Worm (Caenorhabditis elegans): Measurements from ENCODE around the gene mboa-6.

mboa-6 gene

DNA sequence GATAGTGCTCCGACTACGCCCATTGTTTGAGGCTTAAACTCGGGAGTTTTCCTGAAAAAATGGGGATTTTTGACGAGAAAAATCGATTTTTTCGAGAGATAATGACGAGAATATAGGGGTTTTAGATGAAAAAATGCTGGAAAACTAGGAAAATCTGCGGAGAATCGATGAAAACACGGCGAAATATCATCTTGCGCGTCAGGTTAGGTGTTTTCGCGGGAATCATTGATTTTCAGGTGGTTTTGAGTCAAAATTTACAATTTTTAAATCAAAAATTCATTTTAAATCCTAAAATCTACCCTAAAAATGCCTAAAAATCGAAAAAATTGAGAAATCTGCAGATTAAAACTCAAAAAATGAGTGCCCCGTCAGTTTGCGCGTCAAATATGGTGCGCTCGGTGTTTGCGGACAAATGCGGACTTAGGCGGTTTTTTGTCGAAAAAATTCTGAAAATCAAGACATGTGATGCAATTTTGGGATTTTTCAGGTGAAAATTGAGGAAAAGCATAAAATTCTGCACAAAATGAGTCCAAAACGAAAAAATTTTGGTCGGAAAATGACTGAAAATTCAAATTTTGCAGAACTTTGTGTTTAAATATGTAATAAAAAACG lies at the start of gene mboa-6:
Gene mboa-6 (minus strand): TSS at position 51 of the 612 bp plus-strand sequence.
- TF ChIP-seq dao-5 (tag; optimal IDR thresholded peaks at IDR 0.05) (no peak), W03F9.2 (tag; optimal IDR thresholded peaks at IDR 0.05) (no peak), him-1 (tag; optimal IDR thresholded peaks at IDR 0.05) (no peak)

DNA sequence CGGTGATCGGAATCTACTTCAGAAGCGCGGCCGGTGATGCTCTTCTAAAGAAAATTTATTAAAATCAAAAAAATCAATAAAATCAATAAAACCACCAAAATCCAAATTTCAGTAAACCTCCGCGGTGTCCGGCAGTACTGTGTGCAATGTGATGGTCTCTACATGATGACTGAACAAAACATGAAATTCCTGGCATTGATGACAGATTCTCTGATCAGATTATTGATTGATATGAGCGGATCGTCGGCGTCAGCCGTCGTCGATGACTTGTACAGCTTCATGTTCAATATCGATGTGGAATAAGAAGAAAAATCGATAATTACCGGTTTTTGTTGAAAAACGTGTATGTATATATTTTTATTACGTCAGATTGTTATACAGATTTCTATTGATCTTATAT lies 47.1 kb upstream of the mboa-6 start:
- TF ChIP-seq him-1 (tag; optimal IDR thresholded peaks at IDR 0.05) = no peak
- no peak for TF ChIP-seq W03F9.2 (tag; optimal IDR thresholded peaks at IDR 0.05)
- no peak for TF ChIP-seq dao-5 (tag; optimal IDR thresholded peaks at IDR 0.05)

ce11 chrIII:2008334-2008733 lies 46.6 kb upstream of the mboa-6 start:
- TF ChIP-seq W03F9.2 (tag; optimal IDR thresholded peaks at IDR 0.05) (no peak), dao-5 (tag; optimal IDR thresholded peaks at IDR 0.05) (no peak), him-1 (tag; optimal IDR thresholded peaks at IDR 0.05) (no peak)

DNA sequence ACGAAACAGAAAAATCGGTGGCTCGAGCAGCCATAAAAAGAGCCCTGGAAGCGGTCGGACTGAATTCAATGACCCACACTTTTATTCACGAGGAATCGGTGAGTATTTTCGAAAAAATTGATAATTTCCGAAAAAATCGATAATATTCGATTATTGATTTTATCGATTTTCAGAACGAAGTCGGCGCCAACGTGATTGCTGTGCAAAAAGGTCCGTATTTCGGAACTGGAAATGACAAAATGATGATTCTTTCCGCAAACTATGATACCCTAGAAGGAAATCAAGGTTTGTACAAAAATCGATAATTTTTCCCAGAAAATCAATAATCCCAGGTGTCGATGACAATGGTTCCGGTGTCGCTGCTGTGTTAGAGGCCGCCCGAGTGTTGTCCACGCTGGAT lies 45.2 kb upstream of the mboa-6 start:
- TF ChIP-seq W03F9.2 (tag; optimal IDR thresholded peaks at IDR 0.05) (no peak), him-1 (tag; optimal IDR thresholded peaks at IDR 0.05) (no peak), dao-5 (tag; optimal IDR thresholded peaks at IDR 0.05) (no peak)

ce11 chrIII:2005729-2006128 lies 44.0 kb upstream of the mboa-6 start, which contains the start of gene Y39A3B.1:
TSS of gene Y39A3B.1 (plus strand) at chrIII:2006029.
- TF ChIP-seq him-1 (tag; optimal IDR thresholded peaks at IDR 0.05) (no peak), dao-5 (tag; optimal IDR thresholded peaks at IDR 0.05) (no peak), W03F9.2 (tag; optimal IDR thresholded peaks at IDR 0.05) (no peak)

DNA sequence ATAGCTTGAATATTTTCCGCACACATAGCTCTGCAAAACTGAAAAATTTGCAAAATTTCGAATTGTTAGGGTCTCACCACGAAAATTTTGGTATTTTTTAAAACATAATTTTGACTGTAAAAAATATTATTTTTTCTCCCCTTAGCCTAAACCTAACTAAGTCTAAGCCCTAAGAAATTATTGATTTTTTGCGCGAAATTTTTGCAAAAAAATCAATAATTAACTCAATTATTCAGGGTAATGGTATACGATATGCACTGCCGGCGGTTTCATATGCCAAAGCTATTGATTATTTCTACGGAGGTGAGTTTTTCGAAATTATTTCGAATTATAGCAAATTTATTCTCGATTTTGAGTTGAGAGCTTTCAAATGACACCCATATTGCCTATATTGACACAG lies 39.5 kb upstream of the mboa-6 start:
- TF ChIP-seq him-1 (tag; optimal IDR thresholded peaks at IDR 0.05) (no peak), dao-5 (tag; optimal IDR thresholded peaks at IDR 0.05) (no peak), W03F9.2 (tag; optimal IDR thresholded peaks at IDR 0.05) (no peak)

DNA sequence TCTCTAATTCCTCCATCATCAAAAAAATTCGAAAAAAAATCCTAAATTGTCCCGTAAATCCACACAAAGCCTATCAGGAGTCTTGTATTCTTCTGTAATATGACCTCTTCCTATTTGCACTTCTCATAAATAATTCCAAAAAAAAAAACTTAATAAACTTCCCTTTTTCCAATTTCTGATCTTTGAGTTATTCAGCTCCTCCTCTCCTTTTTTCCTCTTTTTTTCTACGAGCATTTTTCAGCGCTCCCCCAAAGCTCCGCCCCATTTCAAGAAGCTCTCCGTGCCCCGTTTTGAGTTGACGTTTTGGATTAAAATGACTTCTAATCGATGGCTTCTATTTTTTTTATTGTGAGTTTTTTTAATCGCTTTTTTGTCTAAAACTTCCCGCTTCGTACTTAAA lies 35.8 kb upstream of the mboa-6 start, which contains the start of gene lgc-42:
Gene lgc-42 (plus strand): TSS at position 301 of the 400 bp plus-strand sequence.
- TF ChIP-seq dao-5 (tag; optimal IDR thresholded peaks at IDR 0.05) (no peak), W03F9.2 (tag; optimal IDR thresholded peaks at IDR 0.05) (no peak), him-1 (tag; optimal IDR thresholded peaks at IDR 0.05) (no peak)

DNA sequence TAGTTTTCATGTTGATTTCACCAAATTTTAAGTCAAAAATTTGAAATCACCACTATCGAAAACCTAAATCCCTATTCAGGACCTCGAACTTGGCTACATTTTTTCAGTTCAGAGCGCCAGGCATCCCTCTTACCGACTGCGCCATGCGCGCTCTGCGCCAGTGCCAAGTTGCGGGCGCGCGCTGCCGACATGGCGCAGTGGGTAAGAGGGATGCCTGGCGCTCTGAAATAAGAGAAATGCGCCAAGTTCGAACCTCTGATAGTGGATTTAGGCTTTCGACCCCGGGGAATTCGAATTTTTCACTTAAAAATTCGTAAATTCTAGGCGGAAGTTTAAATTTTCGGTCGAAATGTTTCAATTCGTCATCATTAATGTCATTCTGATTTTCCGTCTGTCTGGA lies 28.2 kb upstream of the mboa-6 start:
- no peak for TF ChIP-seq him-1 (tag; optimal IDR thresholded peaks at IDR 0.05)
- TF ChIP-seq W03F9.2 (tag; optimal IDR thresholded peaks at IDR 0.05) = no peak
- no peak for TF ChIP-seq dao-5 (tag; optimal IDR thresholded peaks at IDR 0.05)

- TF ChIP-seq W03F9.2 (tag; optimal IDR thresholded peaks at IDR 0.05) (no peak), him-1 (tag; optimal IDR thresholded peaks at IDR 0.05) (no peak), dao-5 (tag; optimal IDR thresholded peaks at IDR 0.05) (no peak)
Observed at ce11 chrIII:1987693-1988092, 25.9 kb upstream of the mboa-6 start, which contains the start of gene Y39A3B.8. TSS of gene Y39A3B.8 (plus strand) at chrIII:1987993.

DNA sequence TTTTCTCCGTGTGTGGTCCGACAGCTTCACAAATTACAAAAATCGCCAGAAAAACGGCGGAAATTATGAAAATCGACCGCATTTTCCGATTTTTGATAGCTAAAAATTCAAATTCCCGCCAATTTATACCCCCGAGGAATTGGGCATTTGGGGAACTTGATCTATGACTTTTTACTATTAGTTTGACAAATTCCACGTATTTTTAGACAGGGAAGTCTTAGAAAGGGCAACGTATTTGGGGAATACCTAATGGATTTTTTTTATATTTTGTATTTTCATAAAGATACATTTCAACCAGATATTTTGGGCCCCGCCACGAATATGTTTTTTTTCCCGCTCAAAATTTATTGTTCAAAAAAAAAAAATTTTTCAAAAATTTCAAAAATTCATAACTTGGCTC lies 23.1 kb upstream of the mboa-6 start, which contains the start of gene Y39A3B.7:
Gene Y39A3B.7 (minus strand): TSS at position 101 of the 400 bp plus-strand sequence.
- TF ChIP-seq him-1 (tag; optimal IDR thresholded peaks at IDR 0.05) (no peak), dao-5 (tag; optimal IDR thresholded peaks at IDR 0.05) (no peak), W03F9.2 (tag; optimal IDR thresholded peaks at IDR 0.05) (no peak)

- TF ChIP-seq dao-5 (tag; optimal IDR thresholded peaks at IDR 0.05) = no peak
- TF ChIP-seq W03F9.2 (tag; optimal IDR thresholded peaks at IDR 0.05) = no peak
- TF ChIP-seq him-1 (tag; optimal IDR thresholded peaks at IDR 0.05) = no peak
Observed at ce11 chrIII:1982597-1983244, 21.0 kb upstream of the mboa-6 start, which contains the start of gene srd-66. TSS of gene srd-66 (minus strand) at chrIII:1982647.

ce11 chrIII:1981467-1981866 lies 19.7 kb upstream of the mboa-6 start:
- TF ChIP-seq W03F9.2 (tag; optimal IDR thresholded peaks at IDR 0.05) (no peak), him-1 (tag; optimal IDR thresholded peaks at IDR 0.05) (no peak), dao-5 (tag; optimal IDR thresholded peaks at IDR 0.05) (no peak)

- TF ChIP-seq dao-5 (tag; optimal IDR thresholded peaks at IDR 0.05) = no peak
- TF ChIP-seq W03F9.2 (tag; optimal IDR thresholded peaks at IDR 0.05) = no peak
- TF ChIP-seq him-1 (tag; optimal IDR thresholded peaks at IDR 0.05) = no peak
Observed at ce11 chrIII:1977424-1977823, 15.7 kb upstream of the mboa-6 start.

DNA sequence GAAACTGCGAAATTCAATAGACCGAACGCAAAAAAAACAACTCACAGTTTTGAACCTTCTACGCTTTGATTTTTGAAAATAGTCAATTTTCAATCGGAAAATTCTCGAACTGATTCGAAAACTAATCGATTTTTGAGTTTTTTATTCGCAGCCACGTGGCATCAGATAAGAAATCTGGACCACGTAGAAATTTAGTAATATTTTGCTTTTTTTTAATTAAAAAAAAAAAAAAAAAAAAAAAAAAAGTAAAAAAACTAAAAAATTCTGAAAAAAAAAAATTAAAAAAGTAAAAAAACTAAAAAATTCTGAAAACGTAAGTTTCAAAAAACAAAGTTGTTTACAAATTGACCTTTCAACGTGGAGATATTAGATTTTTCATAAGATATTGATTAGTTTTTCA lies 14.9 kb upstream of the mboa-6 start, which contains the start of gene R155.3:
Gene R155.3 (minus strand): TSS at position 101 of the 400 bp plus-strand sequence.
- TF ChIP-seq dao-5 (tag; optimal IDR thresholded peaks at IDR 0.05) (no peak), W03F9.2 (tag; optimal IDR thresholded peaks at IDR 0.05) (no peak), him-1 (tag; optimal IDR thresholded peaks at IDR 0.05) (no peak)
